Worm (Caenorhabditis elegans): ENCODE data around the gene mig-23.

The mig-23 gene

ce11 chrX:5956130-5956529, 7.5 kb upstream of the mig-23 start:
- TF ChIP-seq pha-4 (tag; optimal IDR thresholded peaks at IDR 0.05) (no peak), zip-8 (tag; optimal IDR thresholded peaks at IDR 0.05) (no peak), ces-1 (GFP tag; optimal IDR thresholded peaks at IDR 0.05) (peak; percentile 39), sptf-1 (tag; optimal IDR thresholded peaks at IDR 0.05) (no peak)

- TF ChIP-seq mep-1 (tag; optimal IDR thresholded peaks at IDR 0.05) (peak; percentile 93), M03D4.4 (tag; optimal IDR thresholded peaks at IDR 0.05) (no peak), nhr-2 (tag; optimal IDR thresholded peaks at IDR 0.05) (no peak), mab-5 (tag; optimal IDR thresholded peaks at IDR 0.05) (no peak), elt-1 (tag; optimal IDR thresholded peaks at IDR 0.05; ENCODE audit: borderline replicate concordance, insufficient read depth) (no peak), cnd-1 (tag; optimal IDR thresholded peaks at IDR 0.05) (no peak), snpc-4 (tag; optimal IDR thresholded peaks at IDR 0.05) (no peak), elt-3 (tag; optimal IDR thresholded peaks at IDR 0.05) (no peak), drap-1 (GFP tag; optimal IDR thresholded peaks at IDR 0.05) (no peak), lin-32 (GFP tag; optimal IDR thresholded peaks at IDR 0.05) (no peak), nhr-237 (tag; optimal IDR thresholded peaks at IDR 0.05) (peak; percentile 43), unc-39 (tag; optimal IDR thresholded peaks at IDR 0.05) (no peak), tbx-8 (GFP tag; optimal IDR thresholded peaks at IDR 0.05) (no peak), blmp-1 (tag; optimal IDR thresholded peaks at IDR 0.05) (no peak), sem-2 (GFP tag; optimal IDR thresholded peaks at IDR 0.05) (no peak), nhr-76 (tag; optimal IDR thresholded peaks at IDR 0.05) (no peak), ceh-39 (tag; optimal IDR thresholded peaks at IDR 0.05) (no peak), ces-1 (GFP tag; optimal IDR thresholded peaks at IDR 0.05) (peak; percentile 48), zip-8 (tag; optimal IDR thresholded peaks at IDR 0.05) (no peak), lsy-2 (tag; optimal IDR thresholded peaks at IDR 0.05) (peak; percentile 71), hlh-1 (tag; optimal IDR thresholded peaks at IDR 0.05) (peak; percentile 60), ceh-83 (GFP tag; optimal IDR thresholded peaks at IDR 0.05) (no peak), bed-3 (GFP tag; optimal IDR thresholded peaks at IDR 0.05) (no peak), nhr-28 (tag; optimal IDR thresholded peaks at IDR 0.05) (no peak), pha-4 (tag; optimal IDR thresholded peaks at IDR 0.05) (peak; percentile 80), sptf-1 (tag; optimal IDR thresholded peaks at IDR 0.05) (no peak), ztf-11 (tag; optimal IDR thresholded peaks at IDR 0.05) (no peak), lin-13 (tag; optimal IDR thresholded peaks at IDR 0.05) (peak; percentile 56), nhr-12 (tag; optimal IDR thresholded peaks at IDR 0.05) (no peak), unc-62 (GFP tag; optimal IDR thresholded peaks at IDR 0.05) (no peak), unc-120 (tag; optimal IDR thresholded peaks at IDR 0.05; ENCODE audit: poor library complexity, severe bottlenecking) (peak; percentile 50), mls-2 (tag; optimal IDR thresholded peaks at IDR 0.05) (peak; percentile 15), ham-2 (GFP tag; optimal IDR thresholded peaks at IDR 0.05) (no peak), flh-1 (GFP tag; optimal IDR thresholded peaks at IDR 0.05) (no peak), ceh-43 (GFP tag; optimal IDR thresholded peaks at IDR 0.05) (no peak)
Observed at ce11 chrX:5953174-5953573, 4.5 kb upstream of the mig-23 start, which contains the start of the genes R07E4.5 and R07E4.3. Gene R07E4.5 (minus strand): TSS chrX:5953174. Gene R07E4.3 (plus strand): TSS chrX:5953458.

- TF ChIP-seq ham-2 (GFP tag; optimal IDR thresholded peaks at IDR 0.05): no peak
- TF ChIP-seq ceh-83 (GFP tag; optimal IDR thresholded peaks at IDR 0.05): no peak
- no peak for TF ChIP-seq ceh-39 (tag; optimal IDR thresholded peaks at IDR 0.05)
- TF ChIP-seq M03D4.4 (tag; optimal IDR thresholded peaks at IDR 0.05): no peak
- TF ChIP-seq ztf-11 (tag; optimal IDR thresholded peaks at IDR 0.05): no peak
Observed at ce11 chrX:5944488-5944887, 4.2 kb downstream of the mig-23 start, which contains the start of gene acs-17. Gene acs-17 (minus strand): TSS chrX:5944510.

ce11 chrX:5943908-5944307, 4.8 kb downstream of the mig-23 start:
- TF ChIP-seq hlh-1 (tag; optimal IDR thresholded peaks at IDR 0.05) (no peak), ceh-39 (tag; optimal IDR thresholded peaks at IDR 0.05) (no peak), bed-3 (GFP tag; optimal IDR thresholded peaks at IDR 0.05) (no peak), ham-2 (GFP tag; optimal IDR thresholded peaks at IDR 0.05) (no peak), unc-120 (tag; optimal IDR thresholded peaks at IDR 0.05; ENCODE audit: poor library complexity, severe bottlenecking) (no peak), zip-8 (tag; optimal IDR thresholded peaks at IDR 0.05) (no peak), nhr-76 (tag; optimal IDR thresholded peaks at IDR 0.05) (no peak), elt-1 (tag; optimal IDR thresholded peaks at IDR 0.05; ENCODE audit: borderline replicate concordance, insufficient read depth) (no peak), sem-2 (GFP tag; optimal IDR thresholded peaks at IDR 0.05) (no peak), unc-62 (GFP tag; optimal IDR thresholded peaks at IDR 0.05) (no peak), ztf-11 (tag; optimal IDR thresholded peaks at IDR 0.05) (no peak), ceh-43 (GFP tag; optimal IDR thresholded peaks at IDR 0.05) (no peak)
